Worm (Caenorhabditis elegans): Measurements from ENCODE around the gene inpp-5K.

Gene inpp-5K

ce11 chrIII:8161238-8161637, at the start of gene inpp-5K:
Gene inpp-5K (minus strand): TSS chrIII:8161338.
- TF ChIP-seq klf-2 (GFP tag; conservative IDR thresholded peaks at IDR 0.05) (no peak), tab-1 (GFP tag; IDR thresholded peaks at IDR 0.05) (no peak), flt-1 (GFP tag; IDR thresholded peaks at IDR 0.05) (no peak)

ce11 chrIII:8209775-8210174, 48.6 kb upstream of the inpp-5K start, which contains the start of gene C30A5.10:
Gene C30A5.10 (minus strand): TSS chrIII:8209875.
- TF ChIP-seq ref-1 (GFP tag; conservative IDR thresholded peaks at IDR 0.05), result no peak
- no peak for TF ChIP-seq cog-1 (tag; optimal IDR thresholded peaks at IDR 0.05)
- TF ChIP-seq ztf-23 (GFP tag; IDR thresholded peaks at IDR 0.05), result no peak
- TF ChIP-seq ztf-29 (GFP tag; IDR thresholded peaks at IDR 0.05), result no peak
- no peak for TF ChIP-seq klf-2 (GFP tag; conservative IDR thresholded peaks at IDR 0.05)
- TF ChIP-seq T22C8.4 (GFP tag; IDR thresholded peaks at IDR 0.05), result no peak
- no peak for TF ChIP-seq med-1 (GFP tag; optimal IDR thresholded peaks at IDR 0.05; ENCODE audit: insufficient read depth)
- no peak for TF ChIP-seq flt-1 (GFP tag; IDR thresholded peaks at IDR 0.05)

ce11 chrIII:8202754-8203153, 41.6 kb upstream of the inpp-5K start, which contains the start of gene snb-5:
Gene snb-5 (plus strand): TSS chrIII:8203054.
- no peak for TF ChIP-seq ref-1 (GFP tag; conservative IDR thresholded peaks at IDR 0.05)
- TF ChIP-seq klf-2 (GFP tag; conservative IDR thresholded peaks at IDR 0.05), result no peak
- no peak for TF ChIP-seq med-1 (GFP tag; optimal IDR thresholded peaks at IDR 0.05; ENCODE audit: insufficient read depth)
- no peak for TF ChIP-seq ztf-29 (GFP tag; IDR thresholded peaks at IDR 0.05)
- no peak for TF ChIP-seq tab-1 (GFP tag; IDR thresholded peaks at IDR 0.05)
- TF ChIP-seq T22C8.4 (GFP tag; IDR thresholded peaks at IDR 0.05), result no peak
- no peak for TF ChIP-seq ztf-23 (GFP tag; IDR thresholded peaks at IDR 0.05)
- no peak for TF ChIP-seq flt-1 (GFP tag; IDR thresholded peaks at IDR 0.05)
- no peak for TF ChIP-seq cog-1 (tag; optimal IDR thresholded peaks at IDR 0.05)

ce11 chrIII:8201760-8202159, 40.6 kb upstream of the inpp-5K start:
- TF ChIP-seq ref-1 (GFP tag; conservative IDR thresholded peaks at IDR 0.05) (no peak), med-1 (GFP tag; optimal IDR thresholded peaks at IDR 0.05; ENCODE audit: insufficient read depth) (no peak), tab-1 (GFP tag; IDR thresholded peaks at IDR 0.05) (no peak), cog-1 (tag; optimal IDR thresholded peaks at IDR 0.05) (no peak), klf-2 (GFP tag; conservative IDR thresholded peaks at IDR 0.05) (no peak), ztf-23 (GFP tag; IDR thresholded peaks at IDR 0.05) (no peak), T22C8.4 (GFP tag; IDR thresholded peaks at IDR 0.05) (no peak), flt-1 (GFP tag; IDR thresholded peaks at IDR 0.05) (no peak), ztf-29 (GFP tag; IDR thresholded peaks at IDR 0.05) (no peak)

ce11 chrIII:8201117-8201516, 40.0 kb upstream of the inpp-5K start, which contains the start of gene unc-36:
Gene unc-36 (minus strand): TSS chrIII:8201217.
- TF ChIP-seq klf-2 (GFP tag; conservative IDR thresholded peaks at IDR 0.05) (no peak), ref-1 (GFP tag; conservative IDR thresholded peaks at IDR 0.05) (no peak), T22C8.4 (GFP tag; IDR thresholded peaks at IDR 0.05) (no peak), cog-1 (tag; optimal IDR thresholded peaks at IDR 0.05) (no peak), med-1 (GFP tag; optimal IDR thresholded peaks at IDR 0.05; ENCODE audit: insufficient read depth) (no peak), ztf-29 (GFP tag; IDR thresholded peaks at IDR 0.05) (no peak), ztf-23 (GFP tag; IDR thresholded peaks at IDR 0.05) (no peak), tab-1 (GFP tag; IDR thresholded peaks at IDR 0.05) (no peak), flt-1 (GFP tag; IDR thresholded peaks at IDR 0.05) (no peak)

ce11 chrIII:8199060-8199459, 37.9 kb upstream of the inpp-5K start:
- TF ChIP-seq T22C8.4 (GFP tag; IDR thresholded peaks at IDR 0.05), result no peak
- no peak for TF ChIP-seq flt-1 (GFP tag; IDR thresholded peaks at IDR 0.05)
- TF ChIP-seq med-1 (GFP tag; optimal IDR thresholded peaks at IDR 0.05; ENCODE audit: insufficient read depth), result no peak
- no peak for TF ChIP-seq ztf-29 (GFP tag; IDR thresholded peaks at IDR 0.05)
- TF ChIP-seq ref-1 (GFP tag; conservative IDR thresholded peaks at IDR 0.05), result no peak
- no peak for TF ChIP-seq cog-1 (tag; optimal IDR thresholded peaks at IDR 0.05)
- no peak for TF ChIP-seq tab-1 (GFP tag; IDR thresholded peaks at IDR 0.05)
- TF ChIP-seq klf-2 (GFP tag; conservative IDR thresholded peaks at IDR 0.05), result no peak
- TF ChIP-seq ztf-23 (GFP tag; IDR thresholded peaks at IDR 0.05), result no peak

ce11 chrIII:8191695-8192094, 30.6 kb upstream of the inpp-5K start, which contains the start of gene C50C3.1:
Gene C50C3.1 (plus strand): TSS chrIII:8191995.
- no peak for TF ChIP-seq ref-1 (GFP tag; conservative IDR thresholded peaks at IDR 0.05)
- TF ChIP-seq ztf-23 (GFP tag; IDR thresholded peaks at IDR 0.05), result no peak
- no peak for TF ChIP-seq T22C8.4 (GFP tag; IDR thresholded peaks at IDR 0.05)
- no peak for TF ChIP-seq ztf-29 (GFP tag; IDR thresholded peaks at IDR 0.05)
- TF ChIP-seq cog-1 (tag; optimal IDR thresholded peaks at IDR 0.05), result no peak
- no peak for TF ChIP-seq klf-2 (GFP tag; conservative IDR thresholded peaks at IDR 0.05)
- no peak for TF ChIP-seq flt-1 (GFP tag; IDR thresholded peaks at IDR 0.05)
- TF ChIP-seq tab-1 (GFP tag; IDR thresholded peaks at IDR 0.05), result no peak
- TF ChIP-seq med-1 (GFP tag; optimal IDR thresholded peaks at IDR 0.05; ENCODE audit: insufficient read depth), result no peak

- no peak for TF ChIP-seq ztf-29 (GFP tag; IDR thresholded peaks at IDR 0.05)
- no peak for TF ChIP-seq med-1 (GFP tag; optimal IDR thresholded peaks at IDR 0.05; ENCODE audit: insufficient read depth)
- TF ChIP-seq flt-1 (GFP tag; IDR thresholded peaks at IDR 0.05), result no peak
- no peak for TF ChIP-seq cog-1 (tag; optimal IDR thresholded peaks at IDR 0.05)
- no peak for TF ChIP-seq ref-1 (GFP tag; conservative IDR thresholded peaks at IDR 0.05)
- no peak for TF ChIP-seq ztf-23 (GFP tag; IDR thresholded peaks at IDR 0.05)
- no peak for TF ChIP-seq tab-1 (GFP tag; IDR thresholded peaks at IDR 0.05)
- TF ChIP-seq T22C8.4 (GFP tag; IDR thresholded peaks at IDR 0.05), result no peak
- no peak for TF ChIP-seq klf-2 (GFP tag; conservative IDR thresholded peaks at IDR 0.05)
Measured at ce11 chrIII:8190505-8190904, 29.4 kb upstream of the inpp-5K start, which contains the start of gene C50C3.19. Gene C50C3.19 (plus strand): TSS chrIII:8190805.

ce11 chrIII:8185130-8185529, 24.0 kb upstream of the inpp-5K start:
- TF ChIP-seq flt-1 (GFP tag; IDR thresholded peaks at IDR 0.05), result no peak
- no peak for TF ChIP-seq tab-1 (GFP tag; IDR thresholded peaks at IDR 0.05)
- TF ChIP-seq ztf-23 (GFP tag; IDR thresholded peaks at IDR 0.05), result no peak
- no peak for TF ChIP-seq T22C8.4 (GFP tag; IDR thresholded peaks at IDR 0.05)
- no peak for TF ChIP-seq ref-1 (GFP tag; conservative IDR thresholded peaks at IDR 0.05)
- no peak for TF ChIP-seq ztf-29 (GFP tag; IDR thresholded peaks at IDR 0.05)
- no peak for TF ChIP-seq klf-2 (GFP tag; conservative IDR thresholded peaks at IDR 0.05)
- TF ChIP-seq med-1 (GFP tag; optimal IDR thresholded peaks at IDR 0.05; ENCODE audit: insufficient read depth), result no peak
- no peak for TF ChIP-seq cog-1 (tag; optimal IDR thresholded peaks at IDR 0.05)

- TF ChIP-seq ztf-23 (GFP tag; IDR thresholded peaks at IDR 0.05), result no peak
Measured at ce11 chrIII:8182573-8182972, 21.4 kb upstream of the inpp-5K start.

Measured in whole organism, midembryonic.